Fruit fly (Drosophila melanogaster) whole organism, embryonic: ENCODE measurements around the gene CG31076.

ENCODE experiments used
- ATbp ChIP-seq: fragments of 200-800 bp; sonication (Bioruptor generic); optimal IDR thresholded peaks from 2 replicates; lab custom pipeline; 2017; ENCODE audit warnings: missing biosample characterization, mild to moderate bottlenecking, missing genetic modification characterization, missing genetic modification reagents
- C15 ChIP-seq: fragments of 200-800 bp; sonication (Bioruptor generic); IDR thresholded peaks from 3 replicates; pipeline ENCODE4 v1.3.6; 2022; ENCODE audit warnings: missing biosample characterization, missing genetic modification characterization
- CG11093 ChIP-seq: fragments of 200-800 bp; sonication (Bioruptor generic); IDR thresholded peaks from 3 replicates; pipeline ENCODE4 v1.3.6; 2022; ENCODE audit warnings: missing biosample characterization, missing genetic modification characterization
- CG1233 ChIP-seq: fragments of 200-800 bp; sonication (Bioruptor generic); optimal IDR thresholded peaks from 4 replicates; lab custom pipeline; 2018; ENCODE audit warnings: missing biosample characterization, mild to moderate bottlenecking, missing genetic modification characterization
- CG12942 ChIP-seq: fragments of 200-800 bp; sonication (Bioruptor generic); optimal IDR thresholded peaks from 3 replicates; lab custom pipeline; 2016; ENCODE audit warnings: missing biosample characterization, missing genetic modification characterization
- CG16863 ChIP-seq: fragments of 200-800 bp; sonication (Bioruptor generic); optimal IDR thresholded peaks from 3 replicates; lab custom pipeline; 2016; ENCODE audit warnings: missing biosample characterization, missing genetic modification characterization
- CG17802 ChIP-seq: fragments of 200-800 bp; sonication (Bioruptor generic); optimal IDR thresholded peaks from 2 replicates; lab custom pipeline; 2018; ENCODE audit warnings: missing biosample characterization, mild to moderate bottlenecking, missing genetic modification characterization, moderate library complexity
- CG17912 ChIP-seq: fragments of 200-800 bp; sonication (Bioruptor generic); optimal IDR thresholded peaks from 2 replicates; lab custom pipeline; 2018; ENCODE audit warnings: missing biosample characterization, mild to moderate bottlenecking, missing genetic modification characterization
- CG1832 ChIP-seq: fragments of 200-800 bp; sonication (Bioruptor generic); optimal IDR thresholded peaks from 2 replicates; lab custom pipeline; 2017; ENCODE audit warnings: missing biosample characterization, mild to moderate bottlenecking, missing genetic modification characterization, inconsistent platforms
- CG2875 ChIP-seq: fragments of 200-800 bp; sonication (Bioruptor generic); optimal IDR thresholded peaks from 2 replicates; lab custom pipeline; 2017; ENCODE audit warnings: missing biosample characterization, mild to moderate bottlenecking, missing genetic modification characterization, missing genetic modification reagents
- CG34224 ChIP-seq: fragments of 200-800 bp; sonication (Bioruptor generic); IDR thresholded peaks from 3 replicates; pipeline ENCODE4 v1.3.6; 2022; ENCODE audit warnings: missing biosample characterization, missing genetic modification characterization; ENCODE audit not compliant: partially characterized antibody
- CG4282 ChIP-seq: fragments of 200-800 bp; sonication (Bioruptor generic); optimal IDR thresholded peaks from 2 replicates; lab custom pipeline; 2016; ENCODE audit warnings: missing biosample characterization, missing genetic modification characterization
- CG6813 ChIP-seq: fragments of 200-800 bp; sonication (Bioruptor generic); optimal IDR thresholded peaks from 2 replicates; lab custom pipeline; 2017; ENCODE audit warnings: missing biosample characterization, missing genetic modification characterization, mild to moderate bottlenecking, moderate library complexity, missing genetic modification reagents
- CG8359 ChIP-seq: fragments of 200-800 bp; sonication (Bioruptor generic); optimal IDR thresholded peaks from 2 replicates; lab custom pipeline; 2017; ENCODE audit warnings: missing biosample characterization, mild to moderate bottlenecking, missing genetic modification characterization, borderline replicate concordance
- CG9797 ChIP-seq: fragments of 200-800 bp; sonication (Bioruptor generic); optimal IDR thresholded peaks from 3 replicates; lab custom pipeline; 2018; ENCODE audit warnings: missing biosample characterization, mild to moderate bottlenecking, missing genetic modification characterization
- CG9932 ChIP-seq: fragments of 200-800 bp; sonication (Bioruptor generic); IDR thresholded peaks from 2 replicates; pipeline ENCODE4 v1.3.6; 2022; ENCODE audit warnings: missing biosample characterization, missing genetic modification characterization
- CoRest ChIP-seq: fragments of 200-800 bp; sonication (Bioruptor generic); optimal IDR thresholded peaks from 3 replicates; lab custom pipeline; 2018; ENCODE audit warnings: missing biosample characterization, mild to moderate bottlenecking, missing genetic modification characterization, moderate library complexity
- Dfd ChIP-seq, 2 experiments: fragments of >200 bp; optimal IDR thresholded peaks; 2 replicates each; lab custom pipeline; 2017; ENCODE audit warnings: missing biosample characterization in 2 of 2, missing genetic modification characterization in 2 of 2
- Dip3 ChIP-seq: fragments of 200-800 bp; sonication (Bioruptor generic); optimal IDR thresholded peaks from 3 replicates; lab custom pipeline; 2016; ENCODE audit warnings: missing biosample characterization, missing genetic modification characterization
- Doc3 ChIP-seq: fragments of 200-800 bp; sonication (Bioruptor generic); IDR thresholded peaks from 3 replicates; pipeline ENCODE4 v1.3.6; 2022; ENCODE audit warnings: missing biosample characterization, missing genetic modification characterization; ENCODE audit not compliant: partially characterized antibody
- Ets97D ChIP-seq: fragments of 200-800 bp; sonication (Bioruptor generic); optimal IDR thresholded peaks from 3 replicates; lab custom pipeline; 2016; ENCODE audit warnings: missing biosample characterization, missing genetic modification characterization
- Fer1 ChIP-seq: fragments of 200-800 bp; sonication (Bioruptor generic); optimal IDR thresholded peaks from 2 replicates; lab custom pipeline; 2017; ENCODE audit warnings: missing biosample characterization, mild to moderate bottlenecking, missing genetic modification characterization
- H2.0 ChIP-seq: fragments of 200-800 bp; sonication (Bioruptor generic); IDR thresholded peaks from 2 replicates; pipeline ENCODE4 v1.3.6; 2022; ENCODE audit warnings: missing biosample characterization, missing genetic modification characterization
- HLH3B ChIP-seq: fragments of 200-800 bp; sonication (Bioruptor generic); IDR thresholded peaks from 2 replicates; pipeline ENCODE4 v1.3.6; 2022; ENCODE audit warnings: missing biosample characterization, missing genetic modification characterization
- Med ChIP-seq: fragments of 200-800 bp; sonication (Bioruptor generic); peaks from one replicate; lab custom pipeline; 2016; ENCODE audit warnings: missing biosample characterization, missing genetic modification characterization, mild to moderate bottlenecking, inconsistent platforms, moderate library complexity
- al ChIP-seq: fragments of 200-800 bp; sonication (Bioruptor generic); IDR thresholded peaks from 2 replicates; pipeline ENCODE4 v1.3.6; 2022; ENCODE audit warnings: missing biosample characterization, missing genetic modification characterization
- aop ChIP-seq: fragments of 200-800 bp; sonication (Bioruptor generic); IDR thresholded peaks from 2 replicates; pipeline ENCODE4 v1.3.6; 2022; ENCODE audit warnings: missing biosample characterization, missing genetic modification characterization
- ash1 ChIP-seq: fragments of 200-800 bp; sonication (Bioruptor generic); optimal IDR thresholded peaks from 2 replicates; lab custom pipeline; 2018; ENCODE audit warnings: missing biosample characterization, mild to moderate bottlenecking, missing genetic modification characterization
- ato ChIP-seq: fragments of 200-800 bp; sonication (Bioruptor generic); IDR thresholded peaks from 2 replicates; pipeline ENCODE4 v1.3.6; 2022; ENCODE audit warnings: missing biosample characterization, missing genetic modification characterization; ENCODE audit not compliant: partially characterized antibody
- az2 ChIP-seq: fragments of 200-800 bp; sonication (Bioruptor generic); optimal IDR thresholded peaks from 3 replicates; lab custom pipeline; 2016; ENCODE audit warnings: missing biosample characterization, missing genetic modification characterization
- croc ChIP-seq: fragments of 200-800 bp; sonication (Bioruptor generic); conservative IDR thresholded peaks from 3 replicates; pipeline ENCODE4 v1.3.6; 2022; ENCODE audit warnings: missing biosample characterization, missing genetic modification characterization
- cwo ChIP-seq: fragments of 200-800 bp; sonication (Bioruptor generic); optimal IDR thresholded peaks from 3 replicates; lab custom pipeline; 2017; ENCODE audit warnings: missing biosample characterization, missing genetic modification characterization, mild to moderate bottlenecking, moderate library complexity, missing genetic modification reagents
- disco-r ChIP-seq: fragments of 200-800 bp; sonication (Bioruptor generic); optimal IDR thresholded peaks from 2 replicates; lab custom pipeline; 2016; ENCODE audit warnings: missing biosample characterization, missing genetic modification characterization
- emc ChIP-seq: fragments of 200-800 bp; sonication (Bioruptor generic); optimal IDR thresholded peaks from 2 replicates; lab custom pipeline; 2016; ENCODE audit warnings: missing biosample characterization, missing genetic modification characterization
- fd3F ChIP-seq: fragments of 200-800 bp; sonication (Bioruptor generic); optimal IDR thresholded peaks from 2 replicates; lab custom pipeline; 2018; ENCODE audit warnings: missing biosample characterization, mild to moderate bottlenecking, missing genetic modification characterization, moderate library complexity
- gsb-n ChIP-seq: fragments of 200-800 bp; sonication (Bioruptor generic); optimal IDR thresholded peaks from 3 replicates; lab custom pipeline; 2018; ENCODE audit warnings: missing biosample characterization, mild to moderate bottlenecking, missing genetic modification characterization
- ind ChIP-seq: fragments of 200-800 bp; sonication (Bioruptor generic); optimal IDR thresholded peaks from 3 replicates; lab custom pipeline; 2016; ENCODE audit warnings: missing biosample characterization, missing genetic modification characterization
- jing ChIP-seq: fragments of 200-800 bp; sonication (Bioruptor generic); optimal IDR thresholded peaks from 2 replicates; lab custom pipeline; 2018; ENCODE audit warnings: missing biosample characterization, mild to moderate bottlenecking, missing genetic modification characterization
- lmd ChIP-seq: fragments of 200-800 bp; sonication (Bioruptor generic); IDR thresholded peaks from 2 replicates; pipeline ENCODE4 v1.3.6; 2022; ENCODE audit warnings: missing biosample characterization, missing genetic modification characterization
- nerfin-2 ChIP-seq: fragments of 200-800 bp; sonication (Bioruptor generic); IDR thresholded peaks from 2 replicates; pipeline ENCODE4 v1.3.6; 2022; ENCODE audit warnings: missing biosample characterization, missing genetic modification characterization; ENCODE audit not compliant: partially characterized antibody
- nmo ChIP-seq: fragments of 200-800 bp; sonication (Bioruptor generic); optimal IDR thresholded peaks from 2 replicates; lab custom pipeline; 2018; ENCODE audit warnings: missing biosample characterization, mild to moderate bottlenecking, missing genetic modification characterization, moderate library complexity
- org-1 ChIP-seq: fragments of 200-800 bp; sonication (Bioruptor generic); optimal IDR thresholded peaks from 2 replicates; lab custom pipeline; 2017; ENCODE audit warnings: missing biosample characterization, missing genetic modification characterization
- psq ChIP-seq: fragments of 200-800 bp; sonication (Bioruptor generic); optimal IDR thresholded peaks from 2 replicates; lab custom pipeline; 2017; ENCODE audit warnings: missing biosample characterization, missing genetic modification characterization
- ro ChIP-seq: fragments of 200-800 bp; sonication (Bioruptor generic); IDR thresholded peaks from 2 replicates; pipeline ENCODE4 v1.3.6; 2022; ENCODE audit warnings: missing biosample characterization, missing genetic modification characterization
- row ChIP-seq: fragments of 200-800 bp; sonication (Bioruptor generic); IDR thresholded peaks from 3 replicates; pipeline ENCODE4 v1.3.6; 2022; ENCODE audit warnings: missing biosample characterization, missing genetic modification characterization
- so ChIP-seq: fragments of 200-800 bp; sonication (Bioruptor generic); IDR thresholded peaks from 3 replicates; pipeline ENCODE4 v1.3.6; 2022; ENCODE audit warnings: missing biosample characterization, missing genetic modification characterization
- sob ChIP-seq: fragments of 200-800 bp; sonication (Bioruptor generic); IDR thresholded peaks from 2 replicates; pipeline ENCODE4 v1.3.6; 2022; ENCODE audit warnings: missing biosample characterization, missing genetic modification characterization
- sqz ChIP-seq: fragments of 200-800 bp; sonication (Bioruptor generic); optimal IDR thresholded peaks from 3 replicates; lab custom pipeline; 2018; ENCODE audit warnings: missing biosample characterization, mild to moderate bottlenecking, missing genetic modification characterization
- stwl ChIP-seq: fragments of 200-800 bp; sonication (Bioruptor generic); optimal IDR thresholded peaks from 3 replicates; lab custom pipeline; 2018; ENCODE audit warnings: missing biosample characterization, mild to moderate bottlenecking, missing genetic modification characterization, moderate library complexity
- toy ChIP-seq: fragments of 200-800 bp; sonication (Bioruptor generic); IDR thresholded peaks from 2 replicates; pipeline ENCODE4 v1.3.6; 2022; ENCODE audit warnings: missing biosample characterization, missing genetic modification characterization
- vnd ChIP-seq: fragments of 200-800 bp; sonication (Bioruptor generic); IDR thresholded peaks from 3 replicates; pipeline ENCODE4 v1.3.6; 2022; ENCODE audit warnings: missing biosample characterization, missing genetic modification characterization; ENCODE audit not compliant: partially characterized antibody
- wek ChIP-seq: fragments of 200-800 bp; sonication (Bioruptor generic); optimal IDR thresholded peaks from 3 replicates; lab custom pipeline; 2018; ENCODE audit warnings: missing biosample characterization, mild to moderate bottlenecking, missing genetic modification characterization, moderate library complexity

CG31076 gene

dm6 chr3R:26953478-26953874 is 36.2 kb downstream of the CG31076 start (continued):
- TF ChIP-seq CG11093 (no peak), CG1832 (GFP tag; lab: Kevin White, UChicago) (no peak), emc (GFP tag; lab: Kevin White, UChicago) (no peak), ato (GFP tag; lab: Robert Waterston, UW) (no peak), psq (GFP tag; lab: Kevin White, UChicago) (no peak), CoRest (tag; lab: Kevin White, UChicago) (no peak), CG4282 (GFP tag; lab: Kevin White, UChicago) (no peak), jing (GFP tag; lab: Kevin White, UChicago) (no peak), CG9932 (no peak), HLH3B (GFP tag; lab: Robert Waterston, UW) (0 out of 2 replicates have a peak, but pooled peaks have one; percentile 6), H2.0 (GFP tag; lab: Robert Waterston, UW) (peak; percentile 7; the same call in 1 of the 2 replicates), Dfd (GFP tag; optimal IDR thresholded peaks at IDR 0.05; lab: Kevin White, UChicago) (no peak), Med (GFP tag; lab: Kevin White, UChicago) (peak; percentile 85), CG16863 (no peak), CG1233 (GFP tag; lab: Kevin White, UChicago) (no peak), lmd (GFP tag; lab: Robert Waterston, UW) (no peak; the same call in 1 of the 2 replicates), CG2875 (GFP tag; lab: Kevin White, UChicago) (no peak), CG12942 (GFP tag; lab: Kevin White, UChicago) (no peak), az2 (GFP tag; lab: Kevin White, UChicago) (no peak), CG9797 (no peak), toy (no peak), croc (GFP tag; lab: Robert Waterston, UW) (no peak), ash1 (GFP tag; lab: Kevin White, UChicago) (no peak), fd3F (peak; percentile 31), al (no peak), CG17912 (no peak), ind (GFP tag; lab: Kevin White, UChicago) (no peak), disco-r (GFP tag; lab: Kevin White, UChicago) (no peak), Doc3 (GFP tag; lab: Robert Waterston, UW) (no peak), vnd (GFP tag; lab: Robert Waterston, UW) (no peak), C15 (GFP tag; lab: Robert Waterston, UW) (no peak), wek (GFP tag; lab: Kevin White, UChicago) (no peak), Fer1 (no peak), so (GFP tag; lab: Robert Waterston, UW) (no peak), nerfin-2 (no peak), Ets97D (no peak), ro (GFP tag; lab: Robert Waterston, UW) (no peak), CG34224 (GFP tag; lab: Robert Waterston, UW) (no peak), CG17802 (tag; lab: Kevin White, UChicago) (no peak), cwo (GFP tag; lab: Kevin White, UChicago) (no peak), gsb-n (tag; lab: Kevin White, UChicago) (no peak), stwl (tag; lab: Kevin White, UChicago) (no peak), org-1 (no peak), sqz (GFP tag; lab: Kevin White, UChicago) (no peak), aop (GFP tag; lab: Robert Waterston, UW) (no peak), CG8359 (GFP tag; lab: Kevin White, UChicago) (no peak), Dip3 (GFP tag; lab: Kevin White, UChicago) (peak; percentile 1), nmo (no peak), CG6813 (GFP tag; lab: Kevin White, UChicago) (no peak), sob (no peak), ATbp (GFP tag; lab: Kevin White, UChicago) (no peak), row (GFP tag; lab: Robert Waterston, UW) (no peak)
